Worm (Caenorhabditis elegans) whole organism, early embryonic: Measurements from ENCODE around the gene T26H5.10.

ENCODE experiments used
- B0310.2 ChIP-seq: sonication (generic microtip); optimal IDR thresholded peaks from 2 replicates; lab custom pipeline; 2016; ENCODE audit warnings: mild to moderate bottlenecking, missing genetic modification characterization, missing compliant biosample characterization
- ama-1 ChIP-seq: fragments of 150-350 bp; optimal IDR thresholded peaks from 2 replicates; lab custom pipeline; 2014
- hmbx-1 ChIP-seq: sonication (generic microtip); optimal IDR thresholded peaks from 2 replicates; lab custom pipeline; 2016; ENCODE audit warnings: mild to moderate bottlenecking, missing genetic modification characterization, missing compliant biosample characterization
- hnd-1 ChIP-seq: sonication (generic microtip); optimal IDR thresholded peaks from 2 replicates; lab custom pipeline; 2016; ENCODE audit warnings: missing genetic modification characterization, missing compliant biosample characterization
- sea-1 ChIP-seq: fragments of 200-800 bp; sonication (Bioruptor generic); conservative IDR thresholded peaks from 2 replicates; pipeline ENCODE4 v1.3.6; 2022; ENCODE audit warnings: missing genetic modification characterization, missing compliant biosample characterization
- tbx-37 ChIP-seq: fragments of 200-800 bp; sonication (Bioruptor generic); conservative IDR thresholded peaks from 2 replicates; pipeline ENCODE4 v1.3.6; 2022; ENCODE audit warnings: missing genetic modification reagents, missing genetic modification characterization, missing compliant biosample characterization
- tra-4 ChIP-seq: sonication (generic microtip); optimal IDR thresholded peaks from 2 replicates; lab custom pipeline; 2017; ENCODE audit warnings: missing genetic modification characterization, missing compliant biosample characterization

DNA sequence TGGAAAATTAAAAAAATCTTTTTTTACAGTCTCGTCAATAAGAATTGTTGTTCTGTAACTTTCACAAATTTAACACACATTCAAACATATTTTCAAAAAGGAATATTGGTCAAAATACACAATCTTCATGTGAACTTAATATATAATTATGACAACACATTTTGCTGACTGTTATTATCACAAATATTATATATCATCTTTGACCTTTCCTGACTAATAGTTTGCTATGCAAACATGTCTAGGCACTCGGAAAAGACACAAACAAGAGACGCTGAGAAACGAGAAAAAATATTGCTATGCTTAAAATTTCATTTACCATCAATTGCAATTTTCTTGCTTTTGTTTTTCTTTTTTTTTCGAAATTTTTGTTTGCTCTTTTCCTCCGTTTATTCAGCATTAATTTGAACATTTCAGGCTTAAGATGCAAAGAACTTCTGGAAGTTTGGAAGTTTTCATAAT, 41.7 kb downstream of the T26H5.10 start, which contains the start of gene fbxa-135:
- TF ChIP-seq ama-1 (lab: Kevin White, UChicago) (no peak), tra-4 (tag; lab: Kevin White, UChicago) (no peak), B0310.2 (tag; lab: Kevin White, UChicago) (no peak), sea-1 (no peak), hmbx-1 (no peak), hnd-1 (no peak), tbx-37 (GFP tag; lab: Robert Waterston, UW) (no peak)
